Worm (Caenorhabditis elegans) whole organism, L2 larva: ENCODE data around the gene pdhk-2.

ENCODE experiments used
- C34F6.9 ChIP-seq: fragments of 150-350 bp; optimal IDR thresholded peaks from 2 replicates; lab custom pipeline; 2014; ENCODE audit warnings: missing biosample characterization, missing genetic modification characterization
- F13H6.1 ChIP-seq: sonication (generic microtip); optimal IDR thresholded peaks from 2 replicates; lab custom pipeline; 2016; ENCODE audit warnings: missing genetic modification characterization, missing compliant biosample characterization
- R02D3.7 ChIP-seq: fragments of 150-350 bp; optimal IDR thresholded peaks from 2 replicates; lab custom pipeline; 2014; ENCODE audit warnings: missing biosample characterization, missing genetic modification characterization
- Y55F3AM.14 ChIP-seq: fragments of 200-800 bp; sonication (Bioruptor generic); optimal IDR thresholded peaks from 2 replicates; lab custom pipeline; 2018; ENCODE audit warnings: mild to moderate bottlenecking, missing genetic modification characterization, missing compliant biosample characterization
- ZK546.5 ChIP-seq: sonication (generic microtip); optimal IDR thresholded peaks from 2 replicates; lab custom pipeline; 2017; ENCODE audit warnings: missing biosample characterization, missing genetic modification characterization
- alr-1 ChIP-seq: fragments of 150-350 bp; optimal IDR thresholded peaks from 2 replicates; lab custom pipeline; 2014; ENCODE audit warnings: missing biosample characterization, missing genetic modification characterization
- ama-1 ChIP-seq: fragments of 150-350 bp; optimal IDR thresholded peaks from 2 replicates; lab custom pipeline; 2018; ENCODE audit warnings: inconsistent platforms
- blmp-1 ChIP-seq: sonication (generic microtip); optimal IDR thresholded peaks from 2 replicates; lab custom pipeline; 2017; ENCODE audit warnings: missing genetic modification characterization, mild to moderate bottlenecking, missing compliant biosample characterization, antibody characterized with exemption, moderate library complexity; ENCODE audit not compliant: insufficient read depth
- ceh-16 ChIP-seq: fragments of 150-350 bp; optimal IDR thresholded peaks from 2 replicates; lab custom pipeline; 2014; ENCODE audit warnings: missing biosample characterization, missing genetic modification characterization
- ceh-82 ChIP-seq: fragments of 150-350 bp; optimal IDR thresholded peaks from 2 replicates; lab custom pipeline; 2014; ENCODE audit warnings: missing biosample characterization, missing genetic modification characterization
- crh-2 ChIP-seq: sonication (generic microtip); optimal IDR thresholded peaks from 2 replicates; lab custom pipeline; 2017; ENCODE audit warnings: missing biosample characterization, missing genetic modification characterization
- dmd-4 ChIP-seq: sonication (generic microtip); optimal IDR thresholded peaks from 2 replicates; lab custom pipeline; 2017; ENCODE audit warnings: missing biosample characterization, missing genetic modification characterization
- egl-27 ChIP-seq: sonication (generic microtip); optimal IDR thresholded peaks from 3 replicates; lab custom pipeline; 2017; ENCODE audit warnings: missing biosample characterization, missing genetic modification reagents, missing genetic modification characterization
- elt-3 ChIP-seq: sonication (generic microtip); optimal IDR thresholded peaks from 2 replicates; lab custom pipeline; 2017; ENCODE audit warnings: missing biosample characterization, missing genetic modification characterization
- fos-1 ChIP-seq: fragments of 150-350 bp; optimal IDR thresholded peaks from 2 replicates; lab custom pipeline; 2014; ENCODE audit warnings: missing biosample characterization, missing genetic modification characterization
- gmeb-1 ChIP-seq: fragments of 150-350 bp; optimal IDR thresholded peaks from 2 replicates; lab custom pipeline; 2014; ENCODE audit warnings: missing biosample characterization, missing genetic modification characterization
- lin-11 ChIP-seq: fragments of 150-350 bp; sonication (generic microtip); optimal IDR thresholded peaks from 2 replicates; lab custom pipeline; 2014; ENCODE audit warnings: missing biosample characterization, missing genetic modification characterization, inconsistent platforms, mixed read lengths
- lin-13 ChIP-seq: fragments of 150-350 bp; optimal IDR thresholded peaks from 2 replicates; lab custom pipeline; 2014; ENCODE audit warnings: missing biosample characterization, missing genetic modification reagents, missing genetic modification characterization
- lsy-2 ChIP-seq, 2 experiments: fragments of 150-350 bp in 1 of 2; sonication (generic microtip) in 1 of 2; optimal IDR thresholded peaks; 2 replicates each; lab custom pipeline; 2014 to 2017; ENCODE audit warnings: missing biosample characterization in 2 of 2, missing genetic modification characterization in 2 of 2
- mab-5 ChIP-seq: fragments of 150-350 bp; optimal IDR thresholded peaks from 2 replicates; lab custom pipeline; 2014; ENCODE audit warnings: missing biosample characterization, missing genetic modification characterization
- mbf-1 ChIP-seq: sonication (generic microtip); optimal IDR thresholded peaks from 2 replicates; lab custom pipeline; 2017; ENCODE audit warnings: missing biosample characterization, missing genetic modification characterization
- mdl-1 ChIP-seq, 2 experiments: fragments of 150-350 bp in 1 of 2; sonication (generic microtip) in 1 of 2; optimal IDR thresholded peaks; 2 replicates each; lab custom pipeline; 2017; ENCODE audit warnings: missing biosample characterization in 2 of 2, missing genetic modification characterization in 2 of 2
- nhr-10 ChIP-seq: sonication (generic microtip); optimal IDR thresholded peaks from 2 replicates; lab custom pipeline; 2017; ENCODE audit warnings: missing biosample characterization, missing genetic modification characterization
- nhr-11 ChIP-seq: fragments of 150-350 bp; optimal IDR thresholded peaks from 2 replicates; lab custom pipeline; 2014; ENCODE audit warnings: missing biosample characterization, missing genetic modification characterization
- nhr-12 ChIP-seq: fragments of 150-350 bp; optimal IDR thresholded peaks from 2 replicates; lab custom pipeline; 2014; ENCODE audit warnings: missing biosample characterization, missing genetic modification characterization
- nhr-129 ChIP-seq: fragments of 150-350 bp; optimal IDR thresholded peaks from 2 replicates; lab custom pipeline; 2014; ENCODE audit warnings: missing biosample characterization, missing genetic modification characterization
- nhr-21 ChIP-seq: fragments of 150-350 bp; optimal IDR thresholded peaks from 2 replicates; lab custom pipeline; 2014; ENCODE audit warnings: missing biosample characterization, missing genetic modification characterization
- nhr-23 ChIP-seq: fragments of 150-350 bp; optimal IDR thresholded peaks from 2 replicates; lab custom pipeline; 2014; ENCODE audit warnings: missing biosample characterization, missing genetic modification reagents, missing genetic modification characterization
- nhr-25 ChIP-seq: fragments of 150-350 bp; sonication (generic microtip); optimal IDR thresholded peaks from 3 replicates; lab custom pipeline; 2014; ENCODE audit warnings: missing biosample characterization, missing genetic modification characterization
- nhr-77 ChIP-seq: fragments of 150-350 bp; optimal IDR thresholded peaks from 2 replicates; lab custom pipeline; 2014; ENCODE audit warnings: missing biosample characterization, missing genetic modification characterization
- peb-1 ChIP-seq: fragments of 150-350 bp; optimal IDR thresholded peaks from 2 replicates; lab custom pipeline; 2014; ENCODE audit warnings: missing biosample characterization, missing genetic modification characterization
- sem-4 ChIP-seq: fragments of 150-350 bp; optimal IDR thresholded peaks from 2 replicates; lab custom pipeline; 2014; ENCODE audit warnings: missing biosample characterization, missing genetic modification reagents, missing genetic modification characterization
- skn-1 ChIP-seq: sonication (generic microtip); optimal IDR thresholded peaks from 2 replicates; lab custom pipeline; 2017; ENCODE audit warnings: missing biosample characterization, missing genetic modification characterization
- sma-3 ChIP-seq: sonication (generic microtip); optimal IDR thresholded peaks from 2 replicates; lab custom pipeline; 2016; ENCODE audit warnings: missing genetic modification reagents, missing genetic modification characterization, missing compliant biosample characterization
- sma-9 ChIP-seq, 2 experiments: fragments of 150-350 bp in 1 of 2; sonication (generic microtip) in 1 of 2; optimal IDR thresholded peaks; 2 replicates each; lab custom pipeline; 2014 to 2016; ENCODE audit warnings: missing genetic modification characterization in 2 of 2, mild to moderate bottlenecking in 1 of 2, missing biosample characterization in 1 of 2, missing compliant biosample characterization in 1 of 2, missing genetic modification reagents in 1 of 2, moderate library complexity in 1 of 2
- snpc-4 ChIP-seq: fragments of 150-350 bp; optimal IDR thresholded peaks from 2 replicates; lab custom pipeline; 2014; ENCODE audit warnings: missing biosample characterization, missing genetic modification characterization
- unc-39 ChIP-seq: fragments of 150-350 bp; optimal IDR thresholded peaks from 2 replicates; lab custom pipeline; 2014; ENCODE audit warnings: missing biosample characterization, missing genetic modification characterization
- unc-55 ChIP-seq: fragments of 150-350 bp; sonication (generic microtip); optimal IDR thresholded peaks from 3 replicates; lab custom pipeline; 2014; ENCODE audit warnings: missing biosample characterization, missing genetic modification reagents, missing genetic modification characterization
- unc-62 ChIP-seq: fragments of 150-350 bp; optimal IDR thresholded peaks from 2 replicates; lab custom pipeline; 2014; ENCODE audit warnings: missing biosample characterization, missing genetic modification reagents, missing genetic modification characterization
- zag-1 ChIP-seq: fragments of 150-350 bp; optimal IDR thresholded peaks from 2 replicates; lab custom pipeline; 2014; ENCODE audit warnings: missing biosample characterization, missing genetic modification characterization
- ztf-1 ChIP-seq: fragments of 200-800 bp; sonication (Bioruptor generic); conservative IDR thresholded peaks from 2 replicates; pipeline ENCODE4 v1.3.6; 2022; ENCODE audit warnings: missing genetic modification characterization, missing compliant biosample characterization
- ztf-11 ChIP-seq: sonication (generic microtip); optimal IDR thresholded peaks from 2 replicates; lab custom pipeline; 2017; ENCODE audit warnings: missing biosample characterization, missing genetic modification characterization
- ztf-4 ChIP-seq: fragments of 150-350 bp; optimal IDR thresholded peaks from 2 replicates; lab custom pipeline; 2014; ENCODE audit warnings: missing biosample characterization, missing genetic modification characterization

Gene pdhk-2

DNA sequence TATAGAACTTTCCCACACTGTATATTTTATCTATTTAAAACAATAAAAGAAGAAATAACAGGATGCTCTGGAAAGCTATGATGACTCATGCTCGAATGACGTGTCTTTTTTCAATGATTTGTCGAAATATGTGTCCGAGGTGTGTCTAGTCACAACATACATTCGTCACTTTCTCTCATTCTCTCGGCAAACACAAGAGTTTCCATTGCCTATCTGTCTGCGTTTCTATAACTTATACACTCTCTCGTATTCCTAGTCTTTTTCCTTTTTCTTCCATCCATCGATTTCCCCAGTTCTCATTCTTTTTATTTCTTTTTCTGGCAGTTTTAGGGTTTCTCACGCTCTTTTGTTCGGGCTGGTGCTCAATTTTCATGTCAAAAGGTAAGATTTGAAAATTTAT is 44.5 kb downstream of the pdhk-2 start:
- no peak for TF ChIP-seq Y55F3AM.14 (GFP tag; lab: Kevin White, UChicago)
- TF ChIP-seq mab-5 (tag; lab: Kevin White, UChicago) = no peak
- no peak for TF ChIP-seq sem-4
- no peak for TF ChIP-seq peb-1 (tag; lab: Kevin White, UChicago)
- peak; percentile 14 for TF ChIP-seq F13H6.1 (tag; lab: Kevin White, UChicago)
- peak; percentile 79 for TF ChIP-seq unc-55 (GFP tag; lab: Kevin White, UChicago)
- TF ChIP-seq snpc-4 = no peak
- TF ChIP-seq nhr-129 (tag; lab: Kevin White, UChicago) = peak; percentile 16
- no peak for TF ChIP-seq gmeb-1 (tag; lab: Kevin White, UChicago)
- TF ChIP-seq unc-39 (tag; lab: Kevin White, UChicago) = no peak
- peak; percentile 77 for TF ChIP-seq C34F6.9 (tag; lab: Kevin White, UChicago)
- no peak for TF ChIP-seq zag-1
- no peak for TF ChIP-seq nhr-10
- no peak for TF ChIP-seq ztf-4 (tag; lab: Kevin White, UChicago)
- peak; percentile 83 for TF ChIP-seq crh-2 (tag; lab: Kevin White, UChicago)
- TF ChIP-seq nhr-12 (tag; lab: Kevin White, UChicago) = no peak
- TF ChIP-seq ceh-82 = no peak
- TF ChIP-seq egl-27 (tag; lab: Kevin White, UChicago) = no peak
- TF ChIP-seq dmd-4 (tag; lab: Kevin White, UChicago) = no peak
- no peak for TF ChIP-seq mbf-1 (tag; lab: Kevin White, UChicago)
- TF ChIP-seq elt-3 (tag; lab: Kevin White, UChicago) = no peak
- no peak for TF ChIP-seq nhr-11 (tag; lab: Kevin White, UChicago)
- TF ChIP-seq ama-1 = peak; percentile 31
- TF ChIP-seq R02D3.7 (tag; lab: Kevin White, UChicago) = no peak
- TF ChIP-seq fos-1 (tag; lab: Kevin White, UChicago) = peak; percentile 95
- no peak for TF ChIP-seq sma-9 (GFP tag; optimal IDR thresholded peaks at IDR 0.05; lab: Kevin White, UChicago)
- TF ChIP-seq sma-9 (tag; optimal IDR thresholded peaks at IDR 0.05; lab: Kevin White, UChicago) = no peak
- no peak for TF ChIP-seq ZK546.5 (tag; lab: Kevin White, UChicago)
- no peak for TF ChIP-seq nhr-77 (tag; lab: Kevin White, UChicago)
- no peak for TF ChIP-seq skn-1
- no peak for TF ChIP-seq alr-1 (tag; lab: Kevin White, UChicago)
- peak in 1 of 2 experiments; percentile 50 for TF ChIP-seq lsy-2 (tag; optimal IDR thresholded peaks at IDR 0.05; lab: Kevin White, UChicago)
- TF ChIP-seq blmp-1 = peak; percentile 75
- no peak for TF ChIP-seq lin-13 (GFP tag; lab: Kevin White, UChicago)
- TF ChIP-seq mdl-1 (tag; optimal IDR thresholded peaks at IDR 0.05; lab: Kevin White, UChicago) = no peak
- no peak for TF ChIP-seq unc-62

DNA sequence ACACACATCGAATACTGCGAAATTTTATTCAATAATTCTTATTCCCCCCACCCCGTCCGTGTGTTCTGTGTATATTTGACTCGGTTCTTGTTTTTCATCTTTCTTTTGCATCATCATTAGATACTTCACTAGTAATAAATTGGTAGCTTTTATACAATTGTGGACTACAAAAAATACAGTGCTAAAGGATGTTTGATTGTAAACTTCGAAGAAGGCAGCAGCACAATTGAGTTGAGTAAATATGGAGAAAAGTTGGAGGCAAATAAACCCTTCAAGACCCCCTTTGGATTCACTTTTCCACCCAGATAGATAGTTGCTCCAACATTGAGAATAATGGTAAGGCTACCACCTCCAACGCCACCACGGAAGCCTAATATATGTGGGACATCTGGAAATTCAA is 47.9 kb downstream of the pdhk-2 start, which contains the start of gene B0303.7:
Gene B0303.7, plus strand, starts transcription at position 301 of the 400 bp plus-strand sequence.
- TF ChIP-seq ztf-11 (tag; lab: Kevin White, UChicago) = no peak
- TF ChIP-seq lin-13 (GFP tag; lab: Kevin White, UChicago) = no peak
- TF ChIP-seq nhr-11 (tag; lab: Kevin White, UChicago) = no peak

DNA sequence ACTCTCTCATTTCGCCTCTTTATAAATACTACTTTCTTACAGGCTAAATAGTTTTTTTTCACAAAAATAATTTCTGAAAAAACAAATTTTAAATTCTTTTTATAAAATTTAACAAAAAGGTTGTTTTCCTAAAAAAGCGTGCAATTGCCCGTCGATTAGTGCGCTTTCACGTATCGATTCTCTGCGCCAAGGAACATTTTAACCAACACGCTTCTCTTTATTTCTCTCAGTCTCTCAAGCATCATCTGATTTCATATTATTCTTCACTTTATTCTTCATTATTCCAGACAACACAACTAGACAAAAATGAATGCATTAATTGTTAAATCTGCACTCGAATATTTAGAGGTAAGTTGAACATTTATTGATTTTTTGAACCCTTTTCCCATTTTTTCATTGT is 51.6 kb downstream of the pdhk-2 start, which contains the start of gene B0303.4:
Gene B0303.4, plus strand, starts transcription at position 196 of the 400 bp plus-strand sequence.
- TF ChIP-seq mab-5 (tag; lab: Kevin White, UChicago) = no peak
- no peak for TF ChIP-seq unc-62
- TF ChIP-seq ceh-82 = no peak
- peak; percentile 2 for TF ChIP-seq nhr-21 (tag; lab: Kevin White, UChicago)
- TF ChIP-seq lsy-2 (tag; optimal IDR thresholded peaks at IDR 0.05; lab: Kevin White, UChicago) = peak; percentile 3 to 79
- TF ChIP-seq peb-1 (tag; lab: Kevin White, UChicago) = no peak
- no peak for TF ChIP-seq ztf-4 (tag; lab: Kevin White, UChicago)
- peak; percentile 7 for TF ChIP-seq ama-1
- TF ChIP-seq dmd-4 (tag; lab: Kevin White, UChicago) = no peak
- TF ChIP-seq crh-2 (tag; lab: Kevin White, UChicago) = peak; percentile 81
- no peak for TF ChIP-seq ztf-1 (GFP tag; lab: Robert Waterston, UW)
- peak; percentile 26 for TF ChIP-seq lin-11 (tag; lab: Kevin White, UChicago)
- TF ChIP-seq ZK546.5 (tag; lab: Kevin White, UChicago) = no peak
- TF ChIP-seq sma-9 (GFP tag; optimal IDR thresholded peaks at IDR 0.05; lab: Kevin White, UChicago) = peak; percentile 42
- TF ChIP-seq sma-9 (tag; optimal IDR thresholded peaks at IDR 0.05; lab: Kevin White, UChicago) = no peak
- TF ChIP-seq nhr-129 (tag; lab: Kevin White, UChicago) = peak; percentile 62
- peak; percentile 94 for TF ChIP-seq sem-4
- peak; percentile 30 for TF ChIP-seq F13H6.1 (tag; lab: Kevin White, UChicago)
- peak; percentile 45 for TF ChIP-seq gmeb-1 (tag; lab: Kevin White, UChicago)
- TF ChIP-seq blmp-1 = no peak
- TF ChIP-seq lin-13 (GFP tag; lab: Kevin White, UChicago) = peak; percentile 54
- peak in 1 of 2 experiments; percentile 8 for TF ChIP-seq mdl-1 (tag; optimal IDR thresholded peaks at IDR 0.05; lab: Kevin White, UChicago)
- TF ChIP-seq sma-3 = peak; percentile 15
- TF ChIP-seq nhr-23 (tag; lab: Kevin White, UChicago) = no peak
- peak; percentile 4 for TF ChIP-seq snpc-4
- TF ChIP-seq fos-1 (tag; lab: Kevin White, UChicago) = peak; percentile 61
- peak; percentile 62 for TF ChIP-seq nhr-25 (tag; lab: Kevin White, UChicago)
- TF ChIP-seq nhr-10 = peak; percentile 2
- TF ChIP-seq C34F6.9 (tag; lab: Kevin White, UChicago) = peak; percentile 94
- TF ChIP-seq ceh-16 (tag; lab: Kevin White, UChicago) = no peak
- TF ChIP-seq nhr-12 (tag; lab: Kevin White, UChicago) = no peak
- TF ChIP-seq zag-1 = no peak
- TF ChIP-seq unc-55 (GFP tag; lab: Kevin White, UChicago) = peak; percentile 92
- TF ChIP-seq Y55F3AM.14 (GFP tag; lab: Kevin White, UChicago) = no peak
- TF ChIP-seq ztf-11 (tag; lab: Kevin White, UChicago) = no peak
- no peak for TF ChIP-seq R02D3.7 (tag; lab: Kevin White, UChicago)
